Worm (Caenorhabditis elegans): ENCODE results near the gene M7.12.

- TF ChIP-seq tbx-8 (GFP tag; optimal IDR thresholded peaks at IDR 0.05) (no peak), nhr-12 (tag; optimal IDR thresholded peaks at IDR 0.05) (no peak), unc-39 (tag; optimal IDR thresholded peaks at IDR 0.05) (no peak), nhr-237 (tag; optimal IDR thresholded peaks at IDR 0.05) (no peak), pha-4 (tag; optimal IDR thresholded peaks at IDR 0.05) (no peak), lin-32 (GFP tag; optimal IDR thresholded peaks at IDR 0.05) (no peak), mep-1 (tag; optimal IDR thresholded peaks at IDR 0.05) (no peak), nhr-28 (tag; optimal IDR thresholded peaks at IDR 0.05) (no peak), elt-1 (tag; optimal IDR thresholded peaks at IDR 0.05; ENCODE audit: borderline replicate concordance, insufficient read depth) (no peak), nhr-76 (tag; optimal IDR thresholded peaks at IDR 0.05) (no peak), lsy-2 (tag; optimal IDR thresholded peaks at IDR 0.05) (no peak), snpc-4 (tag; optimal IDR thresholded peaks at IDR 0.05) (no peak)
Observed at ce11 chrIV:11062984-11063613, 34.7 kb downstream of the M7.12 start.

All from whole organism, mixed stage, embryonic.